Fruit fly (Drosophila melanogaster) whole organism, embryonic: ENCODE results near the gene Blimp-1.
A peak's percentile ranks its signal among the peaks of the same experiment; 100 is the strongest.

ENCODE experiments used
- Atf-2 ChIP-seq: fragments of 200-800 bp; sonication (Bioruptor generic); optimal IDR thresholded peaks from 2 replicates; lab custom pipeline; 2016; ENCODE audit warnings: missing biosample characterization, missing genetic modification characterization
- CG10321 ChIP-seq: fragments of 200-800 bp; sonication (Bioruptor generic); IDR thresholded peaks from 2 replicates; pipeline ENCODE4 v1.3.6; 2022; ENCODE audit warnings: missing biosample characterization, missing genetic modification characterization
- CG10462 ChIP-seq: fragments of 200-800 bp; sonication (Bioruptor generic); optimal IDR thresholded peaks from 2 replicates; lab custom pipeline; 2016; ENCODE audit warnings: missing biosample characterization, missing genetic modification characterization
- CG12744 ChIP-seq: fragments of 200-800 bp; sonication (Bioruptor generic); optimal IDR thresholded peaks from 2 replicates; lab custom pipeline; 2016; ENCODE audit warnings: missing biosample characterization, missing genetic modification characterization
- CG14050 ChIP-seq: fragments of 200-800 bp; sonication (Bioruptor generic); IDR thresholded peaks from 3 replicates; pipeline ENCODE4 v1.3.6; 2022; ENCODE audit warnings: missing biosample characterization, missing genetic modification characterization
- CG14710 ChIP-seq: fragments of 200-800 bp; sonication (Bioruptor generic); optimal IDR thresholded peaks from 3 replicates; lab custom pipeline; 2019; ENCODE audit warnings: missing biosample characterization, mild to moderate bottlenecking, missing genetic modification characterization, moderate library complexity
- CG15514 ChIP-seq: fragments of 200-800 bp; sonication (Bioruptor generic); optimal IDR thresholded peaks from 3 replicates; lab custom pipeline; 2017; ENCODE audit warnings: missing biosample characterization, missing genetic modification characterization, mild to moderate bottlenecking, moderate library complexity, missing genetic modification reagents
- CG16779 ChIP-seq: fragments of 200-800 bp; sonication (Bioruptor generic); IDR thresholded peaks from 2 replicates; pipeline ENCODE4 v1.3.6; 2022; ENCODE audit warnings: missing biosample characterization, missing genetic modification characterization
- CG2202 ChIP-seq: fragments of 200-800 bp; sonication (Bioruptor generic); optimal IDR thresholded peaks from 2 replicates; lab custom pipeline; 2018; ENCODE audit warnings: missing biosample characterization, mild to moderate bottlenecking, missing genetic modification characterization
- CG2889 ChIP-seq: fragments of 200-800 bp; sonication (Bioruptor generic); IDR thresholded peaks from 3 replicates; pipeline ENCODE4 v1.3.6; 2022; ENCODE audit warnings: missing biosample characterization, missing genetic modification characterization
- CG34224 ChIP-seq: fragments of 200-800 bp; sonication (Bioruptor generic); IDR thresholded peaks from 3 replicates; pipeline ENCODE4 v1.3.6; 2022; ENCODE audit warnings: missing biosample characterization, missing genetic modification characterization; ENCODE audit not compliant: partially characterized antibody
- CG4328 ChIP-seq: fragments of 200-800 bp; sonication (Bioruptor generic); optimal IDR thresholded peaks from 3 replicates; lab custom pipeline; 2017; ENCODE audit warnings: missing biosample characterization, missing genetic modification reagents, missing genetic modification characterization
- CG4404 ChIP-seq: fragments of 200-800 bp; sonication (Bioruptor generic); IDR thresholded peaks from 2 replicates; pipeline ENCODE4 v1.3.6; 2022; ENCODE audit warnings: missing biosample characterization, missing genetic modification characterization
- CG4730 ChIP-seq: fragments of 200-800 bp; sonication (Bioruptor generic); IDR thresholded peaks from 2 replicates; pipeline ENCODE4 v1.3.6; 2022; ENCODE audit warnings: missing biosample characterization, missing genetic modification characterization
- CG6854 ChIP-seq: fragments of 200-800 bp; sonication (Bioruptor generic); optimal IDR thresholded peaks from 3 replicates; lab custom pipeline; 2017; ENCODE audit warnings: missing biosample characterization, mild to moderate bottlenecking, missing genetic modification characterization
- CG7745 ChIP-seq: fragments of 200-800 bp; sonication (Bioruptor generic); optimal IDR thresholded peaks from 2 replicates; lab custom pipeline; 2018; ENCODE audit warnings: missing biosample characterization, mild to moderate bottlenecking, missing genetic modification characterization, moderate library complexity
- CG7786 ChIP-seq: fragments of 200-800 bp; sonication (Bioruptor generic); optimal IDR thresholded peaks from 2 replicates; lab custom pipeline; 2016; ENCODE audit warnings: missing biosample characterization, missing genetic modification characterization
- CG9437 ChIP-seq: fragments of 200-800 bp; sonication (Bioruptor generic); optimal IDR thresholded peaks from 2 replicates; lab custom pipeline; 2018; ENCODE audit warnings: missing biosample characterization, mild to moderate bottlenecking, missing genetic modification characterization
- CkIIα-i1 ChIP-seq: fragments of 200-800 bp; sonication (Bioruptor generic); IDR thresholded peaks from 2 replicates; pipeline ENCODE4 v1.3.6; 2022; ENCODE audit warnings: missing biosample characterization, missing genetic modification characterization
- Deaf1 ChIP-seq: fragments of 200-800 bp; optimal IDR thresholded peaks from 3 replicates; lab custom pipeline; 2019; ENCODE audit warnings: missing biosample characterization, mild to moderate bottlenecking, missing genetic modification characterization, moderate library complexity
- Dip3 ChIP-seq: fragments of 200-800 bp; sonication (Bioruptor generic); optimal IDR thresholded peaks from 3 replicates; lab custom pipeline; 2016; ENCODE audit warnings: missing biosample characterization, missing genetic modification characterization
- Doc3 ChIP-seq: fragments of 200-800 bp; sonication (Bioruptor generic); IDR thresholded peaks from 3 replicates; pipeline ENCODE4 v1.3.6; 2022; ENCODE audit warnings: missing biosample characterization, missing genetic modification characterization; ENCODE audit not compliant: partially characterized antibody
- Gsc ChIP-seq: fragments of 200-800 bp; sonication (Bioruptor generic); IDR thresholded peaks from 2 replicates; pipeline ENCODE4 v1.3.6; 2022; ENCODE audit warnings: missing biosample characterization, missing genetic modification characterization
- HLHmδ ChIP-seq: fragments of 200-800 bp; sonication (Bioruptor generic); optimal IDR thresholded peaks from 2 replicates; lab custom pipeline; 2018; ENCODE audit warnings: missing biosample characterization, mild to moderate bottlenecking, missing genetic modification characterization, moderate library complexity
- Hr78 ChIP-seq, 2 experiments: fragments of 200-800 bp in 1 of 2; fragments of >200 bp in 1 of 2; sonication (Bioruptor generic) in 1 of 2; optimal IDR thresholded peaks; 2 replicates each; lab custom pipeline; 2017 to 2019; ENCODE audit warnings: missing biosample characterization in 2 of 2, missing genetic modification characterization in 2 of 2, mild to moderate bottlenecking in 1 of 2, moderate library complexity in 1 of 2
- MTF-1 ChIP-seq: fragments of 200-800 bp; sonication (Bioruptor generic); optimal IDR thresholded peaks from 2 replicates; lab custom pipeline; 2018; ENCODE audit warnings: missing biosample characterization, mild to moderate bottlenecking, missing genetic modification characterization, borderline replicate concordance
- Ravus ChIP-seq: fragments of 200-800 bp; sonication (Bioruptor generic); IDR thresholded peaks from 2 replicates; pipeline ENCODE4 v1.3.6; 2022; ENCODE audit warnings: missing biosample characterization, missing genetic modification characterization
- Spps ChIP-seq: fragments of 200-800 bp; sonication (Bioruptor generic); optimal IDR thresholded peaks from 2 replicates; lab custom pipeline; 2018; ENCODE audit warnings: missing biosample characterization, mild to moderate bottlenecking, missing genetic modification characterization
- Sry-δ ChIP-seq: fragments of 200-800 bp; sonication (Bioruptor generic); optimal IDR thresholded peaks from 2 replicates; lab custom pipeline; 2016; ENCODE audit warnings: missing biosample characterization, missing genetic modification characterization
- Usf ChIP-seq: fragments of 200-800 bp; sonication (Bioruptor generic); optimal IDR thresholded peaks from 2 replicates; lab custom pipeline; 2017; ENCODE audit warnings: missing genotype, missing biosample characterization, missing genetic modification characterization
- Vsx1 ChIP-seq: fragments of 200-800 bp; sonication (Bioruptor generic); optimal IDR thresholded peaks from 2 replicates; lab custom pipeline; 2017; ENCODE audit warnings: missing biosample characterization, mild to moderate bottlenecking, missing genetic modification characterization, missing genetic modification reagents
- bsh ChIP-seq, 2 experiments: fragments of 200-800 bp; sonication (Bioruptor generic); optimal IDR thresholded peaks; 2 replicates each; lab custom pipeline; 2017 to 2018; ENCODE audit warnings: mild to moderate bottlenecking in 2 of 2, missing biosample characterization in 2 of 2, missing genetic modification characterization in 2 of 2, moderate library complexity in 1 of 2
- cas ChIP-seq: fragments of 200-800 bp; sonication (Bioruptor generic); IDR thresholded peaks from 2 replicates; pipeline ENCODE4 v1.3.6; 2022; ENCODE audit warnings: missing biosample characterization, missing genetic modification characterization
- cg ChIP-seq: fragments of 200-800 bp; sonication (Bioruptor generic); optimal IDR thresholded peaks from 3 replicates; lab custom pipeline; 2019; ENCODE audit warnings: missing biosample characterization, mild to moderate bottlenecking, missing genetic modification characterization, moderate library complexity
- croc ChIP-seq: fragments of 200-800 bp; sonication (Bioruptor generic); conservative IDR thresholded peaks from 3 replicates; pipeline ENCODE4 v1.3.6; 2022; ENCODE audit warnings: missing biosample characterization, missing genetic modification characterization
- ems ChIP-seq: fragments of 200-800 bp; sonication (Bioruptor generic); optimal IDR thresholded peaks from 3 replicates; lab custom pipeline; 2016; ENCODE audit warnings: missing biosample characterization, missing genetic modification characterization
- esg ChIP-seq: fragments of 200-800 bp; sonication (Bioruptor generic); conservative IDR thresholded peaks from 2 replicates; pipeline ENCODE4 v1.3.6; 2022; ENCODE audit warnings: missing biosample characterization, missing genetic modification characterization
- ewg ChIP-seq: fragments of 200-800 bp; sonication (Bioruptor generic); optimal IDR thresholded peaks from 3 replicates; lab custom pipeline; 2017; ENCODE audit warnings: mild to moderate bottlenecking, missing biosample characterization, missing genetic modification reagents, missing genetic modification characterization
- fd102C ChIP-seq: fragments of 200-800 bp; sonication (Bioruptor generic); optimal IDR thresholded peaks from 2 replicates; lab custom pipeline; 2018; ENCODE audit warnings: missing biosample characterization, mild to moderate bottlenecking, missing genetic modification characterization, moderate library complexity
- grn ChIP-seq: fragments of 200-800 bp; sonication (Bioruptor generic); optimal IDR thresholded peaks from 3 replicates; lab custom pipeline; 2017; ENCODE audit warnings: missing biosample characterization, missing genetic modification characterization
- gro ChIP-seq: fragments of 200-800 bp; sonication (Bioruptor generic); optimal IDR thresholded peaks from 2 replicates; lab custom pipeline; 2016; ENCODE audit warnings: missing biosample characterization, missing genetic modification characterization
- kni ChIP-seq: fragments of 200-800 bp; sonication (Bioruptor generic); optimal IDR thresholded peaks from 3 replicates; lab custom pipeline; 2017; ENCODE audit warnings: mild to moderate bottlenecking, missing biosample characterization, missing genetic modification reagents, missing genetic modification characterization
- lilli ChIP-seq: fragments of 200-800 bp; sonication (Bioruptor generic); optimal IDR thresholded peaks from 3 replicates; lab custom pipeline; 2016; ENCODE audit warnings: missing biosample characterization, missing genetic modification characterization
- lmd ChIP-seq: fragments of 200-800 bp; sonication (Bioruptor generic); IDR thresholded peaks from 2 replicates; pipeline ENCODE4 v1.3.6; 2022; ENCODE audit warnings: missing biosample characterization, missing genetic modification characterization
- p53 ChIP-seq: fragments of 200-800 bp; sonication (Bioruptor generic); optimal IDR thresholded peaks from 2 replicates; lab custom pipeline; 2016; ENCODE audit warnings: missing biosample characterization, missing genetic modification characterization
- salm ChIP-seq: fragments of 200-800 bp; sonication (Bioruptor generic); optimal IDR thresholded peaks from 2 replicates; lab custom pipeline; 2018; ENCODE audit warnings: missing biosample characterization, mild to moderate bottlenecking, missing genetic modification characterization
- shn ChIP-seq: fragments of 200-800 bp; sonication (Bioruptor generic); optimal IDR thresholded peaks from 3 replicates; lab custom pipeline; 2016; ENCODE audit warnings: missing biosample characterization, missing genetic modification characterization
- sob ChIP-seq: fragments of 200-800 bp; sonication (Bioruptor generic); IDR thresholded peaks from 2 replicates; pipeline ENCODE4 v1.3.6; 2022; ENCODE audit warnings: missing biosample characterization, missing genetic modification characterization
- sqz ChIP-seq: fragments of 200-800 bp; sonication (Bioruptor generic); optimal IDR thresholded peaks from 3 replicates; lab custom pipeline; 2018; ENCODE audit warnings: missing biosample characterization, mild to moderate bottlenecking, missing genetic modification characterization
- unc-4 ChIP-seq: fragments of 200-800 bp; sonication (Bioruptor generic); IDR thresholded peaks from 2 replicates; pipeline ENCODE4 v1.3.6; 2022; ENCODE audit warnings: missing biosample characterization, missing genetic modification characterization; ENCODE audit not compliant: partially characterized antibody
- vfl ChIP-seq: fragments of 200-800 bp; sonication (Bioruptor generic); optimal IDR thresholded peaks from 2 replicates; lab custom pipeline; 2016; ENCODE audit warnings: missing biosample characterization, missing genetic modification characterization
- vvl ChIP-seq: fragments of 200-800 bp; sonication (Bioruptor generic); IDR thresholded peaks from 2 replicates; pipeline ENCODE4 v1.3.6; 2022; ENCODE audit warnings: missing biosample characterization, missing genetic modification characterization

Gene Blimp-1

dm6 chr3L:5627816-5628215 lies 3.0 kb upstream of the Blimp-1 start:
- no peak for TF ChIP-seq sob (GFP tag; lab: Robert Waterston, UW)
- no peak for TF ChIP-seq Hr78 (GFP tag; optimal IDR thresholded peaks at IDR 0.05; lab: Kevin White, UChicago)
- TF ChIP-seq kni, result peak; percentile 89
- no peak for TF ChIP-seq lilli
- no peak for TF ChIP-seq HLHmδ (GFP tag; lab: Kevin White, UChicago)
- TF ChIP-seq CG6854 (GFP tag; lab: Kevin White, UChicago), result no peak
- no peak for TF ChIP-seq CG2889 (GFP tag; lab: Robert Waterston, UW)
- peak in 1 of 2 experiments; percentile 30 for TF ChIP-seq bsh (GFP tag; optimal IDR thresholded peaks at IDR 0.05; lab: Kevin White, UChicago)
- peak; percentile 18 for TF ChIP-seq CG14710 (tag; lab: Kevin White, UChicago)
- no peak for TF ChIP-seq grn (GFP tag; lab: Kevin White, UChicago)
- TF ChIP-seq CG4730 (GFP tag; lab: Robert Waterston, UW), result no peak
- peak; percentile 19 for TF ChIP-seq Deaf1 (tag; lab: Kevin White, UChicago)
- no peak for TF ChIP-seq croc
- TF ChIP-seq shn (GFP tag; lab: Kevin White, UChicago), result no peak
- peak; percentile 33 for TF ChIP-seq cg (GFP tag; lab: Kevin White, UChicago)
- no peak for TF ChIP-seq CG9437 (GFP tag; lab: Kevin White, UChicago)
- TF ChIP-seq CG10321 (GFP tag; lab: Robert Waterston, UW), result no peak
- no peak for TF ChIP-seq CkIIα-i1
- no peak for TF ChIP-seq CG4328 (GFP tag; lab: Kevin White, UChicago)
- TF ChIP-seq gro (GFP tag; lab: Kevin White, UChicago), result no peak
- no peak for TF ChIP-seq Dip3
- TF ChIP-seq Gsc (GFP tag; lab: Robert Waterston, UW), result no peak
- TF ChIP-seq vfl, result no peak
- no peak for TF ChIP-seq CG4404 (GFP tag; lab: Robert Waterston, UW)
- no peak for TF ChIP-seq unc-4 (GFP tag; lab: Robert Waterston, UW)
- no peak for TF ChIP-seq lmd (GFP tag; lab: Robert Waterston, UW)
- no peak for TF ChIP-seq ewg (GFP tag; lab: Kevin White, UChicago)
- peak; percentile 34 for TF ChIP-seq Spps
- no peak for TF ChIP-seq Usf (GFP tag; lab: Kevin White, UChicago)
- TF ChIP-seq CG12744, result no peak
- TF ChIP-seq CG16779 (GFP tag; lab: Robert Waterston, UW), result no peak
- TF ChIP-seq Vsx1, result no peak
- TF ChIP-seq CG10462 (GFP tag; lab: Kevin White, UChicago), result no peak
- TF ChIP-seq CG7745 (tag; lab: Kevin White, UChicago), result no peak
- no peak for TF ChIP-seq fd102C (GFP tag; lab: Kevin White, UChicago)
- TF ChIP-seq CG34224 (GFP tag; lab: Robert Waterston, UW), result no peak
- no peak for TF ChIP-seq ems (GFP tag; lab: Kevin White, UChicago)
- no peak for TF ChIP-seq MTF-1 (GFP tag; lab: Kevin White, UChicago)
- TF ChIP-seq salm (tag; lab: Kevin White, UChicago), result no peak
- TF ChIP-seq CG7786, result no peak
- TF ChIP-seq CG2202 (tag; lab: Kevin White, UChicago), result peak; percentile 7
- TF ChIP-seq vvl, result peak; percentile 41; the same call in 1 of the 2 replicates
- no peak for TF ChIP-seq p53 (GFP tag; lab: Kevin White, UChicago)
- TF ChIP-seq esg (GFP tag; lab: Robert Waterston, UW), result no peak
- TF ChIP-seq sqz (GFP tag; lab: Kevin White, UChicago), result peak; percentile 42
- no peak for TF ChIP-seq cas
- no peak for TF ChIP-seq Doc3 (GFP tag; lab: Robert Waterston, UW)
- TF ChIP-seq Sry-δ (GFP tag; lab: Kevin White, UChicago), result no peak
- no peak for TF ChIP-seq Atf-2 (GFP tag; lab: Kevin White, UChicago)
- TF ChIP-seq CG15514 (GFP tag; lab: Kevin White, UChicago), result no peak
- TF ChIP-seq CG14050 (GFP tag; lab: Robert Waterston, UW), result no peak
- no peak for TF ChIP-seq Ravus (GFP tag; lab: Robert Waterston, UW)
